Worm (Caenorhabditis elegans): ENCODE results near the gene fmo-1.

ce11 chrIV:10711729-10712128 lies 50.1 kb downstream of the fmo-1 start, which contains the start of gene glb-21:
- TF ChIP-seq tbx-11 (GFP tag; IDR thresholded peaks at IDR 0.05) (no peak), ama-1 (optimal IDR thresholded peaks at IDR 0.05) (no peak), aly-1 (tag; optimal IDR thresholded peaks at IDR 0.05) (no peak), sea-1 (GFP tag; conservative IDR thresholded peaks at IDR 0.05) (no peak), B0310.2 (tag; optimal IDR thresholded peaks at IDR 0.05) (no peak), flt-1 (GFP tag; IDR thresholded peaks at IDR 0.05) (no peak)

All from whole organism, early embryonic.